Fruit fly (Drosophila melanogaster) whole organism, embryonic: ENCODE measurements around the gene Hrd3.

Source experiments
- Antp ChIP-seq: fragments of 200-800 bp; sonication (Bioruptor generic); optimal IDR thresholded peaks from 3 replicates; lab custom pipeline; 2016; ENCODE audit warnings: missing biosample characterization, missing genetic modification characterization
- Asciz ChIP-seq: fragments of 200-800 bp; sonication (Bioruptor generic); optimal IDR thresholded peaks from 2 replicates; lab custom pipeline; 2017; ENCODE audit warnings: missing biosample characterization, mild to moderate bottlenecking, missing genetic modification characterization, missing genetic modification reagents
- CG10654 ChIP-seq: fragments of 200-800 bp; sonication (Bioruptor generic); optimal IDR thresholded peaks from 2 replicates; lab custom pipeline; 2016; ENCODE audit warnings: missing biosample characterization, missing genetic modification characterization
- CG10959 ChIP-seq: fragments of 200-800 bp; sonication (Bioruptor generic); IDR thresholded peaks from 2 replicates; pipeline ENCODE4 v1.3.6; 2022; ENCODE audit warnings: missing biosample characterization, missing genetic modification characterization
- CG11247 ChIP-seq: fragments of 200-800 bp; sonication (Bioruptor generic); IDR thresholded peaks from 2 replicates; pipeline ENCODE4 v1.3.6; 2022; ENCODE audit warnings: missing biosample characterization, missing genetic modification characterization
- CG13775 ChIP-seq: fragments of 200-800 bp; sonication (Bioruptor generic); optimal IDR thresholded peaks from 3 replicates; lab custom pipeline; 2017; ENCODE audit warnings: missing biosample characterization, mild to moderate bottlenecking, missing genetic modification characterization
- CG14050 ChIP-seq: fragments of 200-800 bp; sonication (Bioruptor generic); IDR thresholded peaks from 3 replicates; pipeline ENCODE4 v1.3.6; 2022; ENCODE audit warnings: missing biosample characterization, missing genetic modification characterization
- CG16813 ChIP-seq: fragments of 200-800 bp; sonication (Bioruptor generic); IDR thresholded peaks from 3 replicates; pipeline ENCODE4 v1.3.6; 2022; ENCODE audit warnings: missing biosample characterization, missing genetic modification characterization; ENCODE audit not compliant: partially characterized antibody
- CG2875 ChIP-seq: fragments of 200-800 bp; sonication (Bioruptor generic); optimal IDR thresholded peaks from 2 replicates; lab custom pipeline; 2017; ENCODE audit warnings: missing biosample characterization, mild to moderate bottlenecking, missing genetic modification characterization, missing genetic modification reagents
- CG34224 ChIP-seq: fragments of 200-800 bp; sonication (Bioruptor generic); IDR thresholded peaks from 3 replicates; pipeline ENCODE4 v1.3.6; 2022; ENCODE audit warnings: missing biosample characterization, missing genetic modification characterization; ENCODE audit not compliant: partially characterized antibody
- CG6175 ChIP-seq: fragments of 200-800 bp; sonication (Bioruptor generic); IDR thresholded peaks from 3 replicates; pipeline ENCODE4 v1.3.6; 2022; ENCODE audit warnings: missing biosample characterization, missing genetic modification characterization
- CG6813 ChIP-seq: fragments of 200-800 bp; sonication (Bioruptor generic); optimal IDR thresholded peaks from 2 replicates; lab custom pipeline; 2017; ENCODE audit warnings: missing biosample characterization, missing genetic modification characterization, mild to moderate bottlenecking, moderate library complexity, missing genetic modification reagents
- CG7271 ChIP-seq: fragments of 200-800 bp; sonication (Bioruptor generic); optimal IDR thresholded peaks from 2 replicates; lab custom pipeline; 2018; ENCODE audit warnings: missing biosample characterization, mild to moderate bottlenecking, missing genetic modification characterization, moderate library complexity
- CG7839 ChIP-seq: fragments of 200-800 bp; sonication (Bioruptor generic); optimal IDR thresholded peaks from 3 replicates; lab custom pipeline; 2018; ENCODE audit warnings: missing biosample characterization, mild to moderate bottlenecking, missing genetic modification characterization, moderate library complexity
- CG8478 ChIP-seq: fragments of >200 bp; optimal IDR thresholded peaks from 2 replicates; lab custom pipeline; 2018
- CTCF ChIP-seq: fragments of 200-800 bp; sonication (Bioruptor generic); optimal IDR thresholded peaks from 2 replicates; lab custom pipeline; 2017; ENCODE audit warnings: missing biosample characterization, mild to moderate bottlenecking, missing genetic modification characterization, moderate library complexity
- Chrac-16 ChIP-seq: fragments of 200-800 bp; sonication (Bioruptor generic); optimal IDR thresholded peaks from 3 replicates; lab custom pipeline; 2016; ENCODE audit warnings: missing biosample characterization, missing genetic modification characterization
- Dad ChIP-seq: fragments of 200-800 bp; sonication (Bioruptor generic); optimal IDR thresholded peaks from 3 replicates; lab custom pipeline; 2016; ENCODE audit warnings: missing biosample characterization, missing genetic modification characterization
- Doc2 ChIP-seq: fragments of 200-800 bp; sonication (Bioruptor generic); IDR thresholded peaks from 2 replicates; pipeline ENCODE4 v1.3.6; 2022; ENCODE audit warnings: missing biosample characterization, missing genetic modification characterization
- ERR ChIP-seq: fragments of 200-800 bp; sonication (Bioruptor generic); optimal IDR thresholded peaks from 2 replicates; lab custom pipeline; 2016; ENCODE audit warnings: missing biosample characterization, missing genetic modification characterization
- Fer1 ChIP-seq: fragments of 200-800 bp; sonication (Bioruptor generic); optimal IDR thresholded peaks from 2 replicates; lab custom pipeline; 2017; ENCODE audit warnings: missing biosample characterization, mild to moderate bottlenecking, missing genetic modification characterization
- Gsc ChIP-seq: fragments of 200-800 bp; sonication (Bioruptor generic); IDR thresholded peaks from 2 replicates; pipeline ENCODE4 v1.3.6; 2022; ENCODE audit warnings: missing biosample characterization, missing genetic modification characterization
- HLH54F ChIP-seq: fragments of 200-800 bp; sonication (Bioruptor generic); optimal IDR thresholded peaks from 3 replicates; lab custom pipeline; 2016; ENCODE audit warnings: missing biosample characterization, missing genetic modification characterization
- HmgD ChIP-seq: fragments of 200-800 bp; sonication (Bioruptor generic); optimal IDR thresholded peaks from 3 replicates; lab custom pipeline; 2016; ENCODE audit warnings: missing biosample characterization, missing genetic modification characterization
- MESR4 ChIP-seq: fragments of 200-800 bp; sonication (Bioruptor generic); optimal IDR thresholded peaks from 2 replicates; lab custom pipeline; 2018; ENCODE audit warnings: missing biosample characterization, mild to moderate bottlenecking, missing genetic modification characterization, moderate library complexity
- Mad ChIP-seq: fragments of 200-800 bp; sonication (Bioruptor generic); optimal IDR thresholded peaks from 2 replicates; lab custom pipeline; 2016; ENCODE audit warnings: missing biosample characterization, missing genetic modification characterization
- Myb ChIP-seq: fragments of 200-800 bp; sonication (Bioruptor generic); optimal IDR thresholded peaks from 2 replicates; lab custom pipeline; 2016; ENCODE audit warnings: missing biosample characterization, missing genetic modification characterization
- NK7.1 ChIP-seq: fragments of 200-800 bp; sonication (Bioruptor generic); optimal IDR thresholded peaks from 3 replicates; lab custom pipeline; 2016; ENCODE audit warnings: missing biosample characterization, missing genetic modification characterization
- Nf-YA ChIP-seq: fragments of 200-800 bp; sonication (Bioruptor generic); IDR thresholded peaks from 2 replicates; pipeline ENCODE4 v1.3.6; 2022; ENCODE audit warnings: missing biosample characterization, missing genetic modification characterization
- Optix ChIP-seq: fragments of 200-800 bp; sonication (Bioruptor generic); IDR thresholded peaks from 3 replicates; pipeline ENCODE4 v1.3.6; 2022; ENCODE audit warnings: missing biosample characterization, missing genetic modification characterization
- Pdp1 ChIP-seq, 2 experiments: fragments of 200-800 bp; sonication (Bioruptor generic); optimal IDR thresholded peaks; 3 replicates each; lab custom pipeline; 2016; ENCODE audit warnings: missing biosample characterization in 2 of 2, missing genetic modification characterization in 2 of 2, mild to moderate bottlenecking in 1 of 2, moderate library complexity in 1 of 2
- Stat92E ChIP-seq, 3 experiments: fragments of >200 bp in 2 of 3; fragments of 200-800 bp in 1 of 3; sonication (Bioruptor generic) in 1 of 3; optimal IDR thresholded peaks; 2 replicates each; lab custom pipeline; 2017 to 2019; ENCODE audit warnings: missing biosample characterization in 3 of 3, missing genetic modification characterization in 3 of 3, mild to moderate bottlenecking in 1 of 3, moderate library complexity in 1 of 3
- ash1 ChIP-seq: fragments of 200-800 bp; sonication (Bioruptor generic); optimal IDR thresholded peaks from 2 replicates; lab custom pipeline; 2018; ENCODE audit warnings: missing biosample characterization, mild to moderate bottlenecking, missing genetic modification characterization
- caup ChIP-seq: fragments of 200-800 bp; sonication (Bioruptor generic); optimal IDR thresholded peaks from 3 replicates; lab custom pipeline; 2017; ENCODE audit warnings: missing biosample characterization, mild to moderate bottlenecking, missing genetic modification characterization, moderate library complexity; ENCODE audit not compliant: severe bottlenecking
- chn ChIP-seq: fragments of 200-800 bp; sonication (Bioruptor generic); optimal IDR thresholded peaks from 2 replicates; lab custom pipeline; 2016; ENCODE audit warnings: missing biosample characterization, missing genetic modification characterization
- disco-r ChIP-seq: fragments of 200-800 bp; sonication (Bioruptor generic); optimal IDR thresholded peaks from 2 replicates; lab custom pipeline; 2016; ENCODE audit warnings: missing biosample characterization, missing genetic modification characterization
- en ChIP-seq: fragments of 200-800 bp; sonication (Bioruptor generic); optimal IDR thresholded peaks from 2 replicates; lab custom pipeline; 2016; ENCODE audit warnings: missing biosample characterization, missing genetic modification characterization
- esg ChIP-seq: fragments of 200-800 bp; sonication (Bioruptor generic); conservative IDR thresholded peaks from 2 replicates; pipeline ENCODE4 v1.3.6; 2022; ENCODE audit warnings: missing biosample characterization, missing genetic modification characterization
- eyg ChIP-seq: fragments of 200-800 bp; sonication (Bioruptor generic); optimal IDR thresholded peaks from 3 replicates; lab custom pipeline; 2016; ENCODE audit warnings: missing biosample characterization, missing genetic modification characterization
- gfzf ChIP-seq: fragments of 200-800 bp; sonication (Bioruptor generic); optimal IDR thresholded peaks from 2 replicates; lab custom pipeline; 2016; ENCODE audit warnings: missing biosample characterization, mild to moderate bottlenecking, missing genetic modification characterization, moderate library complexity
- hth ChIP-seq: fragments of >200 bp; optimal IDR thresholded peaks from 2 replicates; lab custom pipeline; 2017; ENCODE audit warnings: inconsistent platforms
- knrl ChIP-seq: fragments of 200-800 bp; sonication (Bioruptor generic); IDR thresholded peaks from 3 replicates; pipeline ENCODE4 v1.3.6; 2022; ENCODE audit warnings: missing biosample characterization, missing genetic modification characterization; ENCODE audit not compliant: partially characterized antibody
- lilli ChIP-seq: fragments of 200-800 bp; sonication (Bioruptor generic); optimal IDR thresholded peaks from 3 replicates; lab custom pipeline; 2016; ENCODE audit warnings: missing biosample characterization, missing genetic modification characterization
- lmd ChIP-seq: fragments of 200-800 bp; sonication (Bioruptor generic); IDR thresholded peaks from 2 replicates; pipeline ENCODE4 v1.3.6; 2022; ENCODE audit warnings: missing biosample characterization, missing genetic modification characterization
- lola ChIP-seq, 3 experiments: fragments of >200 bp in 2 of 3; fragments of 200-800 bp in 1 of 3; sonication (Bioruptor generic) in 1 of 3; optimal IDR thresholded peaks; 2 replicates each; lab custom pipeline; 2017 to 2019; ENCODE audit warnings: missing biosample characterization in 3 of 3, missing genetic modification characterization in 3 of 3, mild to moderate bottlenecking in 1 of 3, moderate library complexity in 1 of 3
- pb ChIP-seq: fragments of 200-800 bp; sonication (Bioruptor generic); optimal IDR thresholded peaks from 3 replicates; lab custom pipeline; 2016; ENCODE audit warnings: missing biosample characterization, missing genetic modification characterization
- pfk ChIP-seq: fragments of 200-800 bp; sonication (Bioruptor generic); optimal IDR thresholded peaks from 2 replicates; lab custom pipeline; 2018; ENCODE audit warnings: missing biosample characterization, mild to moderate bottlenecking, missing genetic modification characterization, moderate library complexity
- rib ChIP-seq: fragments of 200-800 bp; sonication (Bioruptor generic); IDR thresholded peaks from 2 replicates; pipeline ENCODE4 v1.3.6; 2022; ENCODE audit warnings: missing biosample characterization, missing genetic modification characterization
- stc ChIP-seq: fragments of 200-800 bp; sonication (Bioruptor generic); IDR thresholded peaks from 2 replicates; pipeline ENCODE4 v1.3.6; 2022; ENCODE audit warnings: missing biosample characterization, missing genetic modification characterization
- stwl ChIP-seq: fragments of 200-800 bp; sonication (Bioruptor generic); optimal IDR thresholded peaks from 3 replicates; lab custom pipeline; 2018; ENCODE audit warnings: missing biosample characterization, mild to moderate bottlenecking, missing genetic modification characterization, moderate library complexity

Hrd3 gene

dm6 chr3R:23722680-23723372 lies 35.5 kb downstream of the Hrd3 start, which contains the start of gene CG10365 (continued):
- TF ChIP-seq Gsc (GFP tag; lab: Robert Waterston, UW) (no peak), CG6175 (GFP tag; lab: Robert Waterston, UW) (0 out of 3 replicates have a peak, but pooled peaks have one; percentile 46), lmd (peak; percentile 85), caup (GFP tag; lab: Kevin White, UChicago) (peak; percentile 73), lilli (GFP tag; lab: Kevin White, UChicago) (peak; percentile 52), Pdp1 (GFP tag; optimal IDR thresholded peaks at IDR 0.05; lab: Kevin White, UChicago) (peak in 1 of 2 experiments; percentile 96), NK7.1 (GFP tag; lab: Kevin White, UChicago) (no peak), gfzf (GFP tag; lab: Kevin White, UChicago) (no peak), CG6813 (GFP tag; lab: Kevin White, UChicago) (peak; percentile 82), CG10959 (GFP tag; lab: Robert Waterston, UW) (no peak), HmgD (GFP tag; lab: Kevin White, UChicago) (no peak), ERR (GFP tag; lab: Kevin White, UChicago) (no peak), CG10654 (GFP tag; lab: Kevin White, UChicago) (peak; percentile 73), Nf-YA (peak; percentile 82), stwl (tag; lab: Kevin White, UChicago) (no peak), disco-r (GFP tag; lab: Kevin White, UChicago) (no peak), Dad (GFP tag; lab: Kevin White, UChicago) (no peak), lola (GFP tag; optimal IDR thresholded peaks at IDR 0.05; lab: Kevin White, UChicago) (peak in 1 of 3 experiments; percentile 39), CG8478 (no peak), pfk (GFP tag; lab: Kevin White, UChicago) (no peak), knrl (GFP tag; lab: Robert Waterston, UW) (no peak), rib (GFP tag; lab: Robert Waterston, UW) (peak; percentile 12; the same call in 1 of the 2 replicates), CG14050 (GFP tag; lab: Robert Waterston, UW) (peak; percentile 70; the same call in 2 of the 3 replicates), Mad (GFP tag; lab: Kevin White, UChicago) (no peak), MESR4 (GFP tag; lab: Kevin White, UChicago) (no peak), CG34224 (GFP tag; lab: Robert Waterston, UW) (no peak), CG2875 (peak; percentile 33), CG11247 (GFP tag; lab: Robert Waterston, UW) (peak; percentile 78), CG16813 (GFP tag; lab: Robert Waterston, UW) (no peak), hth (lab: Kevin White, UChicago) (no peak), Stat92E (GFP tag; optimal IDR thresholded peaks at IDR 0.05; lab: Kevin White, UChicago) (no peak), en (GFP tag; lab: Kevin White, UChicago) (no peak), ash1 (GFP tag; lab: Kevin White, UChicago) (no peak), Antp (GFP tag; lab: Kevin White, UChicago) (no peak), CG7839 (tag; lab: Kevin White, UChicago) (peak; percentile 96), CTCF (no peak), Optix (GFP tag; lab: Robert Waterston, UW) (no peak), Doc2 (GFP tag; lab: Robert Waterston, UW) (no peak), chn (GFP tag; lab: Kevin White, UChicago) (no peak), pb (GFP tag; lab: Kevin White, UChicago) (no peak), esg (peak; percentile 86), Fer1 (GFP tag; lab: Kevin White, UChicago) (peak; percentile 89), Chrac-16 (GFP tag; lab: Kevin White, UChicago) (peak; percentile 74), eyg (no peak), stc (GFP tag; lab: Robert Waterston, UW) (peak; percentile 90), Asciz (peak; percentile 87), Myb (GFP tag; lab: Kevin White, UChicago) (no peak), CG7271 (no peak), HLH54F (no peak), CG13775 (peak; percentile 71)
